Worm (Caenorhabditis elegans): ENCODE results near the gene F17E9.15.

F17E9.15 gene

ce11 chrIV:8347051-8347450 lies at the start of gene F17E9.15, which contains the start of gene F17E9.18:
F17E9.15 (plus strand) TSS chrIV:8347418.
F17E9.18 (minus strand) TSS chrIV:8347151.
- TF ChIP-seq mel-28 (tag; optimal IDR thresholded peaks at IDR 0.05; ENCODE audit: borderline replicate concordance) (no peak), akir-1 (GFP tag; optimal IDR thresholded peaks at IDR 0.05) (no peak), lir-1 (GFP tag; conservative IDR thresholded peaks at IDR 0.05) (no peak), rpc-1 (optimal IDR thresholded peaks at IDR 0.05) (no peak), rpc-1 (tag; optimal IDR thresholded peaks at IDR 0.05) (no peak), rcor-1 (GFP tag; IDR thresholded peaks at IDR 0.05) (no peak), hrde-1 (tag; optimal IDR thresholded peaks at IDR 0.05; ENCODE audit: borderline replicate concordance) (no peak), lin-35 (GFP tag; optimal IDR thresholded peaks at IDR 0.05) (no peak), ccch-3 (GFP tag; optimal IDR thresholded peaks at IDR 0.05) (no peak), ZK185.1 (tag; optimal IDR thresholded peaks at IDR 0.05; ENCODE audit: poor library complexity, severe bottlenecking) (no peak), zfh-2 (GFP tag; conservative IDR thresholded peaks at IDR 0.05) (no peak), nhr-27 (tag; optimal IDR thresholded peaks at IDR 0.05) (no peak), F23B12.7 (tag; optimal IDR thresholded peaks at IDR 0.05; ENCODE audit: insufficient read depth) (no peak)

ce11 chrIV:8299636-8300035 lies 47.6 kb upstream of the F17E9.15 start, which contains the start of gene F35H10.6:
F35H10.6 (plus strand) TSS chrIV:8299936.
- no peak for TF ChIP-seq hrde-1 (tag; optimal IDR thresholded peaks at IDR 0.05; ENCODE audit: borderline replicate concordance)
- TF ChIP-seq zfh-2 (GFP tag; conservative IDR thresholded peaks at IDR 0.05) = no peak
- TF ChIP-seq athp-1 (tag; optimal IDR thresholded peaks at IDR 0.05) = no peak
- no peak for TF ChIP-seq D2030.7 (GFP tag; IDR thresholded peaks at IDR 0.05)
- no peak for TF ChIP-seq xnd-1 (tag; optimal IDR thresholded peaks at IDR 0.05)
- no peak for TF ChIP-seq akir-1 (GFP tag; optimal IDR thresholded peaks at IDR 0.05)
- no peak for TF ChIP-seq nhr-120 (GFP tag; IDR thresholded peaks at IDR 0.05)
- TF ChIP-seq ztf-22 (GFP tag; optimal IDR thresholded peaks at IDR 0.05) = no peak
- TF ChIP-seq bed-1 (GFP tag; IDR thresholded peaks at IDR 0.05) = no peak
- no peak for TF ChIP-seq F22D6.2 (tag; optimal IDR thresholded peaks at IDR 0.05)
- TF ChIP-seq rpc-1 (optimal IDR thresholded peaks at IDR 0.05) = no peak
- no peak for TF ChIP-seq rpc-1 (tag; optimal IDR thresholded peaks at IDR 0.05)
- no peak for TF ChIP-seq rec-8 (tag; optimal IDR thresholded peaks at IDR 0.05)
- no peak for TF ChIP-seq attf-5 (GFP tag; optimal IDR thresholded peaks at IDR 0.05)
- TF ChIP-seq Y67H2A.10 (GFP tag; conservative IDR thresholded peaks at IDR 0.05) = no peak
- no peak for TF ChIP-seq Y56A3A.18 (GFP tag; IDR thresholded peaks at IDR 0.05)
- no peak for TF ChIP-seq madf-10 (tag; optimal IDR thresholded peaks at IDR 0.05)
- no peak for TF ChIP-seq cebp-2 (GFP tag; IDR thresholded peaks at IDR 0.05)

ce11 chrIV:8300468-8300867 lies 46.8 kb upstream of the F17E9.15 start, which contains the start of gene F35H10.5:
F35H10.5 (plus strand) TSS chrIV:8300768.
- TF ChIP-seq Y67H2A.10 (GFP tag; conservative IDR thresholded peaks at IDR 0.05) (no peak), Y53F4B.3 (GFP tag; IDR thresholded peaks at IDR 0.05) (no peak), dpff-1 (tag; optimal IDR thresholded peaks at IDR 0.05) (no peak), madf-3 (GFP tag; IDR thresholded peaks at IDR 0.05) (no peak)

- peak; percentile 37 for TF ChIP-seq ztf-26 (tag; optimal IDR thresholded peaks at IDR 0.05)
- TF ChIP-seq lin-26 (GFP tag; IDR thresholded peaks at IDR 0.05) = 0 out of 2 replicates have a peak, but pooled peaks have one; percentile 21
- TF ChIP-seq hmg-1.2 (GFP tag; IDR thresholded peaks at IDR 0.05) = peak; percentile 31; the same call in 1 of the 2 replicates
- peak; percentile 65 for TF ChIP-seq ekl-4 (GFP tag; IDR thresholded peaks at IDR 0.05)
- TF ChIP-seq tbx-9 (tag; optimal IDR thresholded peaks at IDR 0.05; ENCODE audit: borderline replicate concordance) = no peak
- peak; percentile 13 for TF ChIP-seq lin-40 (tag; optimal IDR thresholded peaks at IDR 0.05)
Observed at ce11 chrIV:8301925-8302324, 45.3 kb upstream of the F17E9.15 start.

Data from whole organism, young adult.